Fruit fly (Drosophila melanogaster): ENCODE results near the gene Ing3.
A peak's percentile ranks its signal among the peaks of the same experiment; 100 is the strongest.

dm6 chrX:18700586-18700985 lies 47.7 kb upstream of the Ing3 start:
- no peak for TF ChIP-seq CG9948 (tag; optimal IDR thresholded peaks at IDR 0.05)
- no peak for TF ChIP-seq Snoo (tag; optimal IDR thresholded peaks at IDR 0.05)
- no peak for TF ChIP-seq CG4496 (GFP tag; IDR thresholded peaks at IDR 0.05)
- TF ChIP-seq rn (GFP tag; IDR thresholded peaks at IDR 0.05), result no peak
- no peak for TF ChIP-seq Pif1B (GFP tag; optimal IDR thresholded peaks at IDR 0.05)
- TF ChIP-seq EcR (GFP tag; optimal IDR thresholded peaks at IDR 0.05), result peak; percentile 21
- no peak for TF ChIP-seq CG15710 (tag; optimal IDR thresholded peaks at IDR 0.05)
- TF ChIP-seq CG8301 (tag; optimal IDR thresholded peaks at IDR 0.05), result no peak
